Worm (Caenorhabditis elegans) whole organism, late embryonic: ENCODE data around the gene C09G5.14.

Experiments
- nhr-11 ChIP-seq: fragments of 150-350 bp; optimal IDR thresholded peaks from 2 replicates; lab custom pipeline; 2014; ENCODE audit warnings: missing biosample characterization, missing genetic modification characterization
- pqm-1 ChIP-seq: sonication (generic microtip); optimal IDR thresholded peaks from 2 replicates; lab custom pipeline; 2016; ENCODE audit warnings: missing genetic modification characterization, missing compliant biosample characterization
- ref-2 ChIP-seq: sonication (generic microtip); optimal IDR thresholded peaks from 2 replicates; lab custom pipeline; 2016; ENCODE audit warnings: missing genetic modification characterization, missing compliant biosample characterization
- unc-3 ChIP-seq, 2 experiments: fragments of 200-800 bp in 1 of 2; sonication (Bioruptor generic) in 1 of 2; sonication (generic microtip) in 1 of 2; conservative IDR thresholded peaks in 1 of 2; optimal IDR thresholded peaks in 1 of 2; 2 replicates each; pipeline versions ENCODE4 v1.3.6 to Lab custom; 2016 to 2022; ENCODE audit warnings: missing compliant biosample characterization in 2 of 2, missing genetic modification characterization in 2 of 2, missing genetic modification reagents in 1 of 2

DNA sequence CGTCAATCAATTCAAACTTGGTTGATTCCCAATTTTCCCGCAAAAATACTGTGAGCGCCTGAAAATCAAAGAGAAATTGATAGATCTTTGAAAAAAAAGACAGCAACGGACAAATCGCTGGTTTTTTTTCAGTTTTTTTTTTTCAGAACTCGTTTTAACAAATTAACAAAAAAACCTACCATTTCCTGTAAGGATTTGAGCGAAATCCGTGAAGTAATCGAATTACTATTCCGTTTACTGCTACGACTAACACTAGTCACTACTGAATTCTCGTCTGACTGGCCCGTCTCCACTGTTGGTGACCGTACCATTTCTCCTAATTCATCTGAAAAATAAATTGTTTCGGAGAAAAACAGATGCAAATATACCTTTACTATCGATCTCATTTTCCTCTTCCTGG, 36.5 kb upstream of the C09G5.14 start:
- TF ChIP-seq ref-2 (tag; lab: Kevin White, UChicago) (no peak), nhr-11 (no peak), pqm-1 (tag; lab: Kevin White, UChicago) (no peak), unc-3 (GFP tag; conservative IDR thresholded peaks at IDR 0.05; lab: Robert Waterston, UW) (no peak), unc-3 (tag; optimal IDR thresholded peaks at IDR 0.05; lab: Kevin White, UChicago) (no peak)
